Fruit fly (Drosophila melanogaster) whole organism, embryonic: ENCODE data around the gene PolA1.

Experiments used
- Atf6 ChIP-seq: fragments of 200-800 bp; sonication (Bioruptor generic); IDR thresholded peaks from 2 replicates; pipeline ENCODE4 v1.3.6; 2022; ENCODE audit warnings: missing biosample characterization, missing genetic modification characterization
- CG1024 ChIP-seq: fragments of 200-800 bp; sonication (Bioruptor generic); IDR thresholded peaks from 2 replicates; pipeline ENCODE4 v1.3.6; 2022; ENCODE audit warnings: missing biosample characterization, missing genetic modification characterization
- CG11085 ChIP-seq: fragments of 200-800 bp; sonication (Bioruptor generic); IDR thresholded peaks from 2 replicates; pipeline ENCODE4 v1.3.6; 2022; ENCODE audit warnings: missing biosample characterization, missing genetic modification characterization
- CG11398 ChIP-seq: fragments of 200-800 bp; sonication (Bioruptor generic); optimal IDR thresholded peaks from 2 replicates; lab custom pipeline; 2016; ENCODE audit warnings: missing biosample characterization, missing genetic modification characterization
- CG12659 ChIP-seq: fragments of 200-800 bp; sonication (Bioruptor generic); optimal IDR thresholded peaks from 3 replicates; lab custom pipeline; 2017; ENCODE audit warnings: mild to moderate bottlenecking, missing biosample characterization, missing genetic modification reagents, missing genetic modification characterization
- CG13624 ChIP-seq: fragments of 200-800 bp; sonication (Bioruptor generic); optimal IDR thresholded peaks from 2 replicates; lab custom pipeline; 2016; ENCODE audit warnings: missing biosample characterization, missing genetic modification characterization
- CG14014 ChIP-seq: fragments of 200-800 bp; sonication (Bioruptor generic); IDR thresholded peaks from 2 replicates; pipeline ENCODE4 v1.3.6; 2022; ENCODE audit warnings: missing biosample characterization, missing genetic modification characterization
- CG14710 ChIP-seq: fragments of 200-800 bp; sonication (Bioruptor generic); optimal IDR thresholded peaks from 3 replicates; lab custom pipeline; 2019; ENCODE audit warnings: missing biosample characterization, mild to moderate bottlenecking, missing genetic modification characterization, moderate library complexity
- CG15514 ChIP-seq: fragments of 200-800 bp; sonication (Bioruptor generic); optimal IDR thresholded peaks from 3 replicates; lab custom pipeline; 2017; ENCODE audit warnings: missing biosample characterization, missing genetic modification characterization, mild to moderate bottlenecking, moderate library complexity, missing genetic modification reagents
- CG3163 ChIP-seq: fragments of 200-800 bp; sonication (Bioruptor generic); optimal IDR thresholded peaks from 3 replicates; lab custom pipeline; 2016; ENCODE audit warnings: missing biosample characterization, missing genetic modification characterization
- CG3281 ChIP-seq: fragments of 200-800 bp; sonication (Bioruptor generic); optimal IDR thresholded peaks from 3 replicates; lab custom pipeline; 2017; ENCODE audit warnings: missing biosample characterization, mild to moderate bottlenecking, missing genetic modification characterization
- CG6813 ChIP-seq: fragments of 200-800 bp; sonication (Bioruptor generic); optimal IDR thresholded peaks from 2 replicates; lab custom pipeline; 2017; ENCODE audit warnings: missing biosample characterization, missing genetic modification characterization, mild to moderate bottlenecking, moderate library complexity, missing genetic modification reagents
- CG6854 ChIP-seq: fragments of 200-800 bp; sonication (Bioruptor generic); optimal IDR thresholded peaks from 3 replicates; lab custom pipeline; 2017; ENCODE audit warnings: missing biosample characterization, mild to moderate bottlenecking, missing genetic modification characterization
- CG8478 ChIP-seq: fragments of >200 bp; optimal IDR thresholded peaks from 2 replicates; lab custom pipeline; 2018
- CG9437 ChIP-seq: fragments of 200-800 bp; sonication (Bioruptor generic); optimal IDR thresholded peaks from 2 replicates; lab custom pipeline; 2018; ENCODE audit warnings: missing biosample characterization, mild to moderate bottlenecking, missing genetic modification characterization
- D19A ChIP-seq: fragments of 200-800 bp; optimal IDR thresholded peaks from 3 replicates; lab custom pipeline; 2019; ENCODE audit warnings: missing biosample characterization, mild to moderate bottlenecking, missing genetic modification characterization, moderate library complexity
- D19B ChIP-seq: fragments of 200-800 bp; sonication (Bioruptor generic); optimal IDR thresholded peaks from 2 replicates; lab custom pipeline; 2017; ENCODE audit warnings: missing biosample characterization, mild to moderate bottlenecking, missing genetic modification characterization
- Fer1 ChIP-seq: fragments of 200-800 bp; sonication (Bioruptor generic); optimal IDR thresholded peaks from 2 replicates; lab custom pipeline; 2017; ENCODE audit warnings: missing biosample characterization, mild to moderate bottlenecking, missing genetic modification characterization
- HLHmδ ChIP-seq: fragments of 200-800 bp; sonication (Bioruptor generic); optimal IDR thresholded peaks from 2 replicates; lab custom pipeline; 2018; ENCODE audit warnings: missing biosample characterization, mild to moderate bottlenecking, missing genetic modification characterization, moderate library complexity
- Hr3 ChIP-seq: fragments of 200-800 bp; sonication (Bioruptor generic); optimal IDR thresholded peaks from 3 replicates; lab custom pipeline; 2016; ENCODE audit warnings: missing biosample characterization, missing genetic modification characterization
- Hr39 ChIP-seq: fragments of >200 bp; optimal IDR thresholded peaks from 2 replicates; lab custom pipeline; 2017
- MESR4 ChIP-seq: fragments of 200-800 bp; sonication (Bioruptor generic); optimal IDR thresholded peaks from 2 replicates; lab custom pipeline; 2018; ENCODE audit warnings: missing biosample characterization, mild to moderate bottlenecking, missing genetic modification characterization, moderate library complexity
- Med ChIP-seq: fragments of 200-800 bp; sonication (Bioruptor generic); peaks from one replicate; lab custom pipeline; 2016; ENCODE audit warnings: missing biosample characterization, missing genetic modification characterization, mild to moderate bottlenecking, inconsistent platforms, moderate library complexity
- Pdp1 ChIP-seq, 2 experiments: fragments of 200-800 bp; sonication (Bioruptor generic); optimal IDR thresholded peaks; 3 replicates each; lab custom pipeline; 2016; ENCODE audit warnings: missing biosample characterization in 2 of 2, missing genetic modification characterization in 2 of 2, mild to moderate bottlenecking in 1 of 2, moderate library complexity in 1 of 2
- Sox100B ChIP-seq: fragments of 200-800 bp; sonication (Bioruptor generic); optimal IDR thresholded peaks from 3 replicates; lab custom pipeline; 2018; ENCODE audit warnings: missing biosample characterization, mild to moderate bottlenecking, missing genetic modification characterization
- Trl ChIP-seq, 3 experiments: fragments of >200 bp in 2 of 3; fragments of 200-800 bp in 1 of 3; sonication (Bioruptor generic) in 1 of 3; optimal IDR thresholded peaks; 2 replicates in 1 of 3; 3 replicates in 2 of 3; lab custom pipeline; 2016 to 2017; ENCODE audit warnings: missing biosample characterization in 1 of 3, missing genetic modification characterization in 1 of 3
- Vsx1 ChIP-seq: fragments of 200-800 bp; sonication (Bioruptor generic); optimal IDR thresholded peaks from 2 replicates; lab custom pipeline; 2017; ENCODE audit warnings: missing biosample characterization, mild to moderate bottlenecking, missing genetic modification characterization, missing genetic modification reagents
- Xbp1 ChIP-seq: fragments of 200-800 bp; sonication (Bioruptor generic); optimal IDR thresholded peaks from 3 replicates; lab custom pipeline; 2016; ENCODE audit warnings: missing biosample characterization, mild to moderate bottlenecking, missing genetic modification characterization
- aop ChIP-seq: fragments of 200-800 bp; sonication (Bioruptor generic); IDR thresholded peaks from 2 replicates; pipeline ENCODE4 v1.3.6; 2022; ENCODE audit warnings: missing biosample characterization, missing genetic modification characterization
- cato ChIP-seq: fragments of 200-800 bp; sonication (Bioruptor generic); optimal IDR thresholded peaks from 2 replicates; lab custom pipeline; 2016; ENCODE audit warnings: missing biosample characterization, missing genetic modification characterization, borderline replicate concordance
- crc ChIP-seq: fragments of 200-800 bp; sonication (Bioruptor generic); optimal IDR thresholded peaks from 2 replicates; lab custom pipeline; 2016; ENCODE audit warnings: missing biosample characterization, missing genetic modification characterization
- disco-r ChIP-seq: fragments of 200-800 bp; sonication (Bioruptor generic); optimal IDR thresholded peaks from 2 replicates; lab custom pipeline; 2016; ENCODE audit warnings: missing biosample characterization, missing genetic modification characterization
- hb ChIP-seq: fragments of 200-800 bp; sonication (Bioruptor generic); IDR thresholded peaks from 3 replicates; pipeline ENCODE4 v1.3.6; 2022; ENCODE audit warnings: missing biosample characterization, missing genetic modification characterization; ENCODE audit not compliant: partially characterized antibody
- hbn ChIP-seq: fragments of 200-800 bp; sonication (Bioruptor generic); IDR thresholded peaks from 2 replicates; pipeline ENCODE4 v1.3.6; 2022; ENCODE audit warnings: missing biosample characterization, missing genetic modification characterization; ENCODE audit not compliant: partially characterized antibody
- her ChIP-seq: fragments of 200-800 bp; sonication (Bioruptor generic); optimal IDR thresholded peaks from 2 replicates; lab custom pipeline; 2016; ENCODE audit warnings: missing biosample characterization, missing genetic modification characterization
- lbe ChIP-seq: fragments of 200-800 bp; sonication (Bioruptor generic); optimal IDR thresholded peaks from 2 replicates; lab custom pipeline; 2016; ENCODE audit warnings: missing biosample characterization, mild to moderate bottlenecking, missing genetic modification characterization
- nom ChIP-seq: fragments of 200-800 bp; sonication (Bioruptor generic); optimal IDR thresholded peaks from 2 replicates; lab custom pipeline; 2017; ENCODE audit warnings: missing biosample characterization, missing genetic modification characterization, mild to moderate bottlenecking, moderate library complexity, missing genetic modification reagents
- scrt ChIP-seq: fragments of 200-800 bp; sonication (Bioruptor generic); optimal IDR thresholded peaks from 2 replicates; lab custom pipeline; 2018; ENCODE audit warnings: missing biosample characterization, mild to moderate bottlenecking, missing genetic modification characterization, moderate library complexity
- vvl ChIP-seq: fragments of 200-800 bp; sonication (Bioruptor generic); IDR thresholded peaks from 2 replicates; pipeline ENCODE4 v1.3.6; 2022; ENCODE audit warnings: missing biosample characterization, missing genetic modification characterization
- yki ChIP-seq: fragments of >200 bp; optimal IDR thresholded peaks from 3 replicates; lab custom pipeline; 2018

The PolA1 gene

DNA sequence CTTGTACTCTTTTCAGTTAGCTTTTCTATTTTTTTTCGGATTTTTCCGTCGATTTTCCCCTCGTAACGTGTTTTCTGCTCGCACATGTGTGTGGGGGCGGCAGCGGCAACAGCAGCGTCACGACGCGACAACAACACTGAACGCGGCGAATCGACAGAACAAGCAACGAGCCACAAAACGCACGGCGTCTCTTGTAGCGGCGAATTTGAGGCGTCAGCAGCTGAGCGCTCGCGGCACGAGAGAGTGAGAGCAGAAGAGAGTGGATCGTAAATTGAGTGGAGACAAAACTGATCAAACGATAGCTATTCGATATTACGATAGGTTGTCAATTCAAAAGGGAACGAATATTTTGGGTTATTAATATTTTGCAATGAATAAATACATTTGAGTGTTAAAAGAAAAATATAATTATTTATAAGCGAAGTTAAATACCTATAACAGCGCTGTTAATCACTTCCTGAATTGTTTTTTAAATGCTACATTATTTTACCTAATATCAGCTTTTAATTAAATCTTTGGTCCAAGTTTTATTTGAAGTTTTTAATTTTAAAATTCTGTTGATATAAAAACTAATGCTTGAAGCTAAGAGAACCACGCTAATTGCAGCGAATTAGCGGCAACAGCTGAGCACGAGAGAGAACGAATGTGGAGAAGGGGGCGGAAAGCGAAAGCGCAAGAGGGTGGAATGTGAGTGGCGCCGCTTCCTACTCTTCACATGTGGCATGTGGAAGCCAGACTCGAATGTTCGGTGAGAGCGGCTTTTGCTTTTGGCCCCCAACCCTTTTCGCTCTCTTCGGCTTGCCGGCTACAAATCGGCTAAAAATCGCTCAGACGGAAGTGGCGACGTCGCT is 38.4 kb downstream of the PolA1 start (continued):
- TF ChIP-seq cato (GFP tag; lab: Kevin White, UChicago), result no peak
- TF ChIP-seq CG11085 (GFP tag; lab: Robert Waterston, UW), result no peak
- no peak for TF ChIP-seq crc (GFP tag; lab: Kevin White, UChicago)
- peak; percentile 24 for TF ChIP-seq scrt (GFP tag; lab: Kevin White, UChicago)
- TF ChIP-seq hb (GFP tag; lab: Robert Waterston, UW), result no peak
- TF ChIP-seq hbn (GFP tag; lab: Robert Waterston, UW), result no peak
- no peak for TF ChIP-seq her (GFP tag; lab: Kevin White, UChicago)
- peak; percentile 34 for TF ChIP-seq Fer1 (GFP tag; lab: Kevin White, UChicago)

DNA sequence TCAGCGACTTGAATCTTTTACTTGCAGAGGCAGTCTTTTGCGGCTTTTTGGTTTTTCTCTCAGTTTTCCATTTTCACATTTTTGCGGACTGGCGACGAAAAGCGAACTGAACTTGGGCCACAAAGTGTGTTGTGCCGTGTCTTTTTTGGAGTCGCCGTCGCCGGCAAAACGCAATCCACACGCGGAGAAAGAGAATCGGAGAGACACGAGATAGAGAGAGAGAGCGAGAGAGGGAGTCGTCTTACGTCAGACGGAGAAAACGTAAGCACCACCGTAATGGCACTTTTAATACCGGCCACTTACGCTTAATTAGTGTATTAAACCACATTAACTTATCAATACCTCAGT is 39.0 kb downstream of the PolA1 start:
- TF ChIP-seq CG3163 (GFP tag; lab: Kevin White, UChicago) (peak; percentile 49), yki (lab: Kevin White, UChicago) (peak; percentile 84), aop (GFP tag; lab: Robert Waterston, UW) (no peak), Trl (optimal IDR thresholded peaks at IDR 0.05; lab: Kevin White, UChicago) (peak; percentile 84 to 94), Trl (GFP tag; optimal IDR thresholded peaks at IDR 0.05; lab: Kevin White, UChicago) (no peak), CG3281 (GFP tag; lab: Kevin White, UChicago) (peak; percentile 16), CG14710 (no peak), vvl (GFP tag; lab: Robert Waterston, UW) (no peak), CG14014 (GFP tag; lab: Robert Waterston, UW) (no peak), MESR4 (GFP tag; lab: Kevin White, UChicago) (no peak), CG6854 (GFP tag; lab: Kevin White, UChicago) (peak; percentile 12), CG11398 (GFP tag; lab: Kevin White, UChicago) (no peak), Atf6 (no peak), nom (peak; percentile 22), CG15514 (GFP tag; lab: Kevin White, UChicago) (peak; percentile 7), Pdp1 (GFP tag; optimal IDR thresholded peaks at IDR 0.05; lab: Kevin White, UChicago) (peak in 1 of 2 experiments; percentile 66), Hr3 (no peak), Xbp1 (GFP tag; lab: Kevin White, UChicago) (no peak), CG8478 (lab: Kevin White, UChicago) (no peak), D19B (GFP tag; lab: Kevin White, UChicago) (no peak), Sox100B (GFP tag; lab: Kevin White, UChicago) (no peak), Vsx1 (peak; percentile 6), D19A (peak; percentile 44), CG12659 (GFP tag; lab: Kevin White, UChicago) (peak; percentile 12), disco-r (GFP tag; lab: Kevin White, UChicago) (peak; percentile 22), CG13624 (GFP tag; lab: Kevin White, UChicago) (peak; percentile 15), lbe (GFP tag; lab: Kevin White, UChicago) (no peak), HLHmδ (peak; percentile 78), Med (GFP tag; lab: Kevin White, UChicago) (peak; percentile 80), CG9437 (peak; percentile 99), CG6813 (peak; percentile 43), CG1024 (no peak), Hr39 (lab: Kevin White, UChicago) (no peak)
